Worm (Caenorhabditis elegans) whole organism, late embryonic: ENCODE measurements around the gene srw-53.
"Not testable (repeated sequence)": the region's sequence is repeated elsewhere in the genome, so short reads cannot be mapped to it uniquely, and the experiment has no call there.

Experiments
- C08G9.2 ChIP-seq: sonication (generic microtip); optimal IDR thresholded peaks from 2 replicates; lab custom pipeline; 2016; ENCODE audit warnings: mild to moderate bottlenecking, missing genetic modification characterization, moderate library complexity, missing compliant biosample characterization
- ceh-14 ChIP-seq: sonication (generic microtip); optimal IDR thresholded peaks from 2 replicates; lab custom pipeline; 2016; ENCODE audit warnings: missing genotype, missing genetic modification characterization, missing compliant biosample characterization
- ceh-18 ChIP-seq: sonication (generic microtip); optimal IDR thresholded peaks from 2 replicates; lab custom pipeline; 2016; ENCODE audit warnings: missing genetic modification characterization, missing compliant biosample characterization
- ceh-22 ChIP-seq: sonication (generic microtip); optimal IDR thresholded peaks from 2 replicates; lab custom pipeline; 2017; ENCODE audit warnings: missing biosample characterization, missing genetic modification characterization
- ceh-31 ChIP-seq: sonication (generic microtip); optimal IDR thresholded peaks from 2 replicates; lab custom pipeline; 2016; ENCODE audit warnings: missing genetic modification characterization, missing compliant biosample characterization
- che-1 ChIP-seq: sonication (generic microtip); optimal IDR thresholded peaks from 2 replicates; lab custom pipeline; 2016; ENCODE audit warnings: mild to moderate bottlenecking, missing genetic modification characterization, missing compliant biosample characterization
- fkh-10 ChIP-seq: fragments of 150-350 bp; optimal IDR thresholded peaks from 2 replicates; lab custom pipeline; 2014; ENCODE audit warnings: missing biosample characterization, missing genetic modification reagents, missing genetic modification characterization
- hlh-13 ChIP-seq: fragments of 200-800 bp; sonication (Bioruptor generic); optimal IDR thresholded peaks from 2 replicates; lab custom pipeline; 2018; ENCODE audit warnings: mild to moderate bottlenecking, missing genetic modification characterization, missing compliant biosample characterization
- hlh-8 ChIP-seq: sonication (generic microtip); optimal IDR thresholded peaks from 2 replicates; lab custom pipeline; 2016; ENCODE audit warnings: missing genotype, missing genetic modification characterization, missing compliant biosample characterization
- nhr-11 ChIP-seq: fragments of 150-350 bp; optimal IDR thresholded peaks from 2 replicates; lab custom pipeline; 2014; ENCODE audit warnings: missing biosample characterization, missing genetic modification characterization
- nhr-232 ChIP-seq: sonication (generic microtip); optimal IDR thresholded peaks from 2 replicates; lab custom pipeline; 2016; ENCODE audit warnings: missing genetic modification characterization, missing compliant biosample characterization
- pax-1 ChIP-seq: fragments of 150-350 bp; optimal IDR thresholded peaks from 2 replicates; lab custom pipeline; 2014; ENCODE audit warnings: missing biosample characterization, missing genetic modification characterization
- sdc-2 ChIP-seq: sonication (generic microtip); optimal IDR thresholded peaks from 2 replicates; lab custom pipeline; 2016; ENCODE audit warnings: missing genotype, missing genetic modification characterization, missing compliant biosample characterization
- sox-4 ChIP-seq: sonication (generic microtip); optimal IDR thresholded peaks from 2 replicates; lab custom pipeline; 2017; ENCODE audit warnings: mild to moderate bottlenecking, missing genetic modification characterization, inconsistent platforms, missing compliant biosample characterization
- syd-9 ChIP-seq: sonication (generic microtip); optimal IDR thresholded peaks from 2 replicates; lab custom pipeline; 2016; ENCODE audit warnings: mild to moderate bottlenecking, missing genetic modification characterization, moderate library complexity, missing compliant biosample characterization

Gene srw-53

ce11 chrV:15982733-15983344 lies 39.6 kb downstream of the srw-53 start, which contains the start of the genes fbxa-99 and F36G9.13:
TSS of gene fbxa-99 (minus strand) at chrV:15982854.
TSS of gene F36G9.13 (plus strand) at chrV:15983294.
- no peak for TF ChIP-seq nhr-11 (tag; lab: Kevin White, UChicago)
- TF ChIP-seq hlh-13 (GFP tag; lab: Kevin White, UChicago): no peak
- TF ChIP-seq sdc-2 (tag; lab: Kevin White, UChicago): no peak
- no peak for TF ChIP-seq che-1 (tag; lab: Kevin White, UChicago)
- TF ChIP-seq nhr-232 (tag; lab: Kevin White, UChicago): no peak
- no peak for TF ChIP-seq fkh-10
- TF ChIP-seq ceh-14: no peak
- TF ChIP-seq ceh-31 (tag; lab: Kevin White, UChicago): no peak
- TF ChIP-seq ceh-22: no peak

ce11 chrV:15988074-15988473 lies 44.8 kb downstream of the srw-53 start, which contains the start of gene F36G9.15:
TSS of gene F36G9.15 (minus strand) at chrV:15988174.
- TF ChIP-seq ceh-18 (tag; lab: Kevin White, UChicago): no peak
- no peak for TF ChIP-seq pax-1 (tag; lab: Kevin White, UChicago)
- no peak for TF ChIP-seq sox-4 (tag; lab: Kevin White, UChicago)

- TF ChIP-seq syd-9 (tag; lab: Kevin White, UChicago); hlh-8; C08G9.2 (tag; lab: Kevin White, UChicago): not testable (repeated sequence)
Observed at ce11 chrV:15991850-15992249, 48.6 kb downstream of the srw-53 start, which contains the start of gene C06C6.7. TSS of gene C06C6.7 (plus strand) at chrV:15992150.
